Fruit fly (Drosophila melanogaster) whole organism, embryonic: ENCODE measurements around the gene kat80.

ENCODE experiments used
- ATbp ChIP-seq: fragments of 200-800 bp; sonication (Bioruptor generic); optimal IDR thresholded peaks from 2 replicates; lab custom pipeline; 2017; ENCODE audit warnings: missing biosample characterization, mild to moderate bottlenecking, missing genetic modification characterization, missing genetic modification reagents
- Antp ChIP-seq: fragments of 200-800 bp; sonication (Bioruptor generic); optimal IDR thresholded peaks from 3 replicates; lab custom pipeline; 2016; ENCODE audit warnings: missing biosample characterization, missing genetic modification characterization
- Awh ChIP-seq: fragments of 200-800 bp; sonication (Bioruptor generic); IDR thresholded peaks from 2 replicates; pipeline ENCODE4, ENCODE4 v1.3.6; 2022; ENCODE audit warnings: missing biosample characterization, missing genetic modification characterization
- CG10543 ChIP-seq: fragments of 200-800 bp; sonication (Bioruptor generic); optimal IDR thresholded peaks from 3 replicates; lab custom pipeline; 2017; ENCODE audit warnings: missing biosample characterization, mild to moderate bottlenecking, missing genetic modification characterization, moderate library complexity
- CG10565 ChIP-seq: fragments of 200-800 bp; sonication (Bioruptor generic); optimal IDR thresholded peaks from 3 replicates; lab custom pipeline; 2016; ENCODE audit warnings: missing biosample characterization, mild to moderate bottlenecking, missing genetic modification characterization
- CG11085 ChIP-seq: fragments of 200-800 bp; sonication (Bioruptor generic); IDR thresholded peaks from 2 replicates; pipeline ENCODE4 v1.3.6; 2022; ENCODE audit warnings: missing biosample characterization, missing genetic modification characterization
- CG11247 ChIP-seq: fragments of 200-800 bp; sonication (Bioruptor generic); IDR thresholded peaks from 2 replicates; pipeline ENCODE4 v1.3.6; 2022; ENCODE audit warnings: missing biosample characterization, missing genetic modification characterization
- CG11398 ChIP-seq: fragments of 200-800 bp; sonication (Bioruptor generic); optimal IDR thresholded peaks from 2 replicates; lab custom pipeline; 2016; ENCODE audit warnings: missing biosample characterization, missing genetic modification characterization
- CG12104 ChIP-seq: fragments of 200-800 bp; sonication (Bioruptor generic); optimal IDR thresholded peaks from 3 replicates; lab custom pipeline; 2016; ENCODE audit warnings: missing biosample characterization, missing genetic modification characterization
- CG14014 ChIP-seq: fragments of 200-800 bp; sonication (Bioruptor generic); IDR thresholded peaks from 2 replicates; pipeline ENCODE4 v1.3.6; 2022; ENCODE audit warnings: missing biosample characterization, missing genetic modification characterization
- CG1603 ChIP-seq: fragments of 200-800 bp; sonication (Bioruptor generic); optimal IDR thresholded peaks from 2 replicates; lab custom pipeline; 2019; ENCODE audit warnings: missing biosample characterization, mild to moderate bottlenecking, missing genetic modification characterization, moderate library complexity
- CG17359 ChIP-seq: fragments of 200-800 bp; sonication (Bioruptor generic); optimal IDR thresholded peaks from 3 replicates; lab custom pipeline; 2018; ENCODE audit warnings: missing biosample characterization, mild to moderate bottlenecking, missing genetic modification characterization, moderate library complexity
- CG2116 ChIP-seq: fragments of 200-800 bp; sonication (Bioruptor generic); optimal IDR thresholded peaks from 3 replicates; lab custom pipeline; 2018; ENCODE audit warnings: missing biosample characterization, mild to moderate bottlenecking, missing genetic modification characterization
- CG31441 ChIP-seq: fragments of 200-800 bp; sonication (Bioruptor generic); IDR thresholded peaks from 2 replicates; pipeline ENCODE4 v1.3.6; 2022; ENCODE audit warnings: missing biosample characterization, missing genetic modification characterization
- CG32532 ChIP-seq: fragments of 200-800 bp; sonication (Bioruptor generic); IDR thresholded peaks from 2 replicates; pipeline ENCODE4 v1.3.6; 2022; ENCODE audit warnings: missing biosample characterization, missing genetic modification characterization
- CG4404 ChIP-seq: fragments of 200-800 bp; sonication (Bioruptor generic); IDR thresholded peaks from 2 replicates; pipeline ENCODE4 v1.3.6; 2022; ENCODE audit warnings: missing biosample characterization, missing genetic modification characterization
- CG4424 ChIP-seq: fragments of 200-800 bp; sonication (Bioruptor generic); optimal IDR thresholded peaks from 3 replicates; lab custom pipeline; 2016; ENCODE audit warnings: missing biosample characterization, missing genetic modification characterization
- CG5180 ChIP-seq: fragments of 200-800 bp; sonication (Bioruptor generic); optimal IDR thresholded peaks from 3 replicates; lab custom pipeline; 2017; ENCODE audit warnings: missing biosample characterization, missing genetic modification characterization, mild to moderate bottlenecking, moderate library complexity, missing genetic modification reagents
- CG7271 ChIP-seq: fragments of 200-800 bp; sonication (Bioruptor generic); optimal IDR thresholded peaks from 2 replicates; lab custom pipeline; 2018; ENCODE audit warnings: missing biosample characterization, mild to moderate bottlenecking, missing genetic modification characterization, moderate library complexity
- CG8944 ChIP-seq: fragments of 200-800 bp; sonication (Bioruptor generic); optimal IDR thresholded peaks from 3 replicates; lab custom pipeline; 2016; ENCODE audit warnings: missing biosample characterization, missing genetic modification characterization
- CrebB ChIP-seq: fragments of 200-800 bp; sonication (Bioruptor generic); optimal IDR thresholded peaks from 3 replicates; lab custom pipeline; 2018; ENCODE audit warnings: missing biosample characterization, mild to moderate bottlenecking, missing genetic modification characterization
- Fer2 ChIP-seq: fragments of 200-800 bp; sonication (Bioruptor generic); optimal IDR thresholded peaks from 2 replicates; lab custom pipeline; 2018; ENCODE audit warnings: missing biosample characterization, mild to moderate bottlenecking, missing genetic modification characterization, moderate library complexity
- Gug ChIP-seq: fragments of 200-800 bp; sonication (Bioruptor generic); IDR thresholded peaks from 4 replicates; pipeline ENCODE4 v1.3.6; 2022; ENCODE audit warnings: missing biosample characterization, missing genetic modification characterization
- Hand ChIP-seq: fragments of 200-800 bp; sonication (Bioruptor generic); optimal IDR thresholded peaks from 2 replicates; lab custom pipeline; 2017; ENCODE audit warnings: mild to moderate bottlenecking, missing biosample characterization, missing genetic modification reagents, missing genetic modification characterization
- Hey ChIP-seq: fragments of 200-800 bp; sonication (Bioruptor generic); optimal IDR thresholded peaks from 3 replicates; lab custom pipeline; 2018; ENCODE audit warnings: missing biosample characterization, mild to moderate bottlenecking, missing genetic modification characterization
- Hr78 ChIP-seq, 2 experiments: fragments of 200-800 bp in 1 of 2; fragments of >200 bp in 1 of 2; sonication (Bioruptor generic) in 1 of 2; optimal IDR thresholded peaks; 2 replicates each; lab custom pipeline; 2017 to 2019; ENCODE audit warnings: missing biosample characterization in 2 of 2, missing genetic modification characterization in 2 of 2, mild to moderate bottlenecking in 1 of 2, moderate library complexity in 1 of 2
- Kr ChIP-seq: fragments of 200-800 bp; sonication (Bioruptor generic); optimal IDR thresholded peaks from 2 replicates; lab custom pipeline; 2017; ENCODE audit warnings: missing biosample characterization, mild to moderate bottlenecking, missing genetic modification characterization
- Pdp1 ChIP-seq, 2 experiments: fragments of 200-800 bp; sonication (Bioruptor generic); optimal IDR thresholded peaks; 3 replicates each; lab custom pipeline; 2016; ENCODE audit warnings: missing biosample characterization in 2 of 2, missing genetic modification characterization in 2 of 2, mild to moderate bottlenecking in 1 of 2, moderate library complexity in 1 of 2
- Rx ChIP-seq: fragments of 200-800 bp; sonication (Bioruptor generic); IDR thresholded peaks from 2 replicates; pipeline ENCODE4 v1.3.6; 2022; ENCODE audit warnings: missing biosample characterization, missing genetic modification characterization
- Scr ChIP-seq: fragments of 200-800 bp; sonication (Bioruptor generic); IDR thresholded peaks from 2 replicates; pipeline ENCODE4 v1.3.6; 2022; ENCODE audit warnings: missing biosample characterization, missing genetic modification characterization; ENCODE audit not compliant: partially characterized antibody
- Six4 ChIP-seq: fragments of 200-800 bp; sonication (Bioruptor generic); optimal IDR thresholded peaks from 2 replicates; lab custom pipeline; 2016; ENCODE audit warnings: missing biosample characterization, missing genetic modification characterization
- ac ChIP-seq: fragments of 200-800 bp; sonication (Bioruptor generic); optimal IDR thresholded peaks from 3 replicates; lab custom pipeline; 2017; ENCODE audit warnings: missing biosample characterization, mild to moderate bottlenecking, missing genetic modification characterization
- ara ChIP-seq: fragments of 200-800 bp; sonication (Bioruptor generic); IDR thresholded peaks from 2 replicates; pipeline ENCODE4 v1.3.6; 2022; ENCODE audit warnings: missing biosample characterization, missing genetic modification characterization
- ato ChIP-seq: fragments of 200-800 bp; sonication (Bioruptor generic); IDR thresholded peaks from 2 replicates; pipeline ENCODE4 v1.3.6; 2022; ENCODE audit warnings: missing biosample characterization, missing genetic modification characterization; ENCODE audit not compliant: partially characterized antibody
- bbx ChIP-seq: fragments of 200-800 bp; sonication (Bioruptor generic); IDR thresholded peaks from 2 replicates; pipeline ENCODE4 v1.3.6; 2022; ENCODE audit warnings: missing biosample characterization, missing genetic modification characterization; ENCODE audit not compliant: partially characterized antibody
- dmrt99B ChIP-seq: fragments of 200-800 bp; sonication (Bioruptor generic); optimal IDR thresholded peaks from 2 replicates; lab custom pipeline; 2018; ENCODE audit warnings: missing biosample characterization, mild to moderate bottlenecking, missing genetic modification characterization, moderate library complexity
- eve ChIP-seq, 2 experiments: fragments of >200 bp; optimal IDR thresholded peaks; 2 replicates each; lab custom pipeline; 2017; ENCODE audit warnings: missing biosample characterization in 2 of 2, missing genetic modification characterization in 2 of 2
- eyg ChIP-seq: fragments of 200-800 bp; sonication (Bioruptor generic); optimal IDR thresholded peaks from 3 replicates; lab custom pipeline; 2016; ENCODE audit warnings: missing biosample characterization, missing genetic modification characterization
- fd102C ChIP-seq: fragments of 200-800 bp; sonication (Bioruptor generic); optimal IDR thresholded peaks from 2 replicates; lab custom pipeline; 2018; ENCODE audit warnings: missing biosample characterization, mild to moderate bottlenecking, missing genetic modification characterization, moderate library complexity
- her ChIP-seq: fragments of 200-800 bp; sonication (Bioruptor generic); optimal IDR thresholded peaks from 2 replicates; lab custom pipeline; 2016; ENCODE audit warnings: missing biosample characterization, missing genetic modification characterization
- jigr1 ChIP-seq: fragments of 200-800 bp; sonication (Bioruptor generic); IDR thresholded peaks from 3 replicates; pipeline ENCODE4 v1.3.6; 2022; ENCODE audit warnings: missing biosample characterization, missing genetic modification characterization
- lilli ChIP-seq: fragments of 200-800 bp; sonication (Bioruptor generic); optimal IDR thresholded peaks from 3 replicates; lab custom pipeline; 2016; ENCODE audit warnings: missing biosample characterization, missing genetic modification characterization
- mld ChIP-seq: fragments of 200-800 bp; sonication (Bioruptor generic); IDR thresholded peaks from 3 replicates; pipeline ENCODE4 v1.3.6; 2022; ENCODE audit warnings: missing biosample characterization, missing genetic modification characterization; ENCODE audit not compliant: partially characterized antibody
- pho ChIP-seq: fragments of 200-800 bp; sonication (Bioruptor generic); optimal IDR thresholded peaks from 2 replicates; lab custom pipeline; 2016; ENCODE audit warnings: missing biosample characterization, missing genetic modification characterization
- so ChIP-seq: fragments of 200-800 bp; sonication (Bioruptor generic); IDR thresholded peaks from 3 replicates; pipeline ENCODE4 v1.3.6; 2022; ENCODE audit warnings: missing biosample characterization, missing genetic modification characterization
- sqz ChIP-seq: fragments of 200-800 bp; sonication (Bioruptor generic); optimal IDR thresholded peaks from 3 replicates; lab custom pipeline; 2018; ENCODE audit warnings: missing biosample characterization, mild to moderate bottlenecking, missing genetic modification characterization
- tgo ChIP-seq: fragments of 200-800 bp; sonication (Bioruptor generic); IDR thresholded peaks from 3 replicates; pipeline ENCODE4 v1.3.6; 2022; ENCODE audit warnings: missing biosample characterization, missing genetic modification characterization
- z ChIP-seq: fragments of 200-800 bp; sonication (Bioruptor generic); IDR thresholded peaks from 3 replicates; pipeline ENCODE4 v1.3.6; 2022; ENCODE audit warnings: missing biosample characterization, missing genetic modification characterization

Gene kat80

dm6 chrX:16281305-16281704, 5.3 kb upstream of the kat80 start (continued):
- TF ChIP-seq Pdp1 (GFP tag; optimal IDR thresholded peaks at IDR 0.05; lab: Kevin White, UChicago) = peak in 1 of 2 experiments; percentile 44

DNA sequence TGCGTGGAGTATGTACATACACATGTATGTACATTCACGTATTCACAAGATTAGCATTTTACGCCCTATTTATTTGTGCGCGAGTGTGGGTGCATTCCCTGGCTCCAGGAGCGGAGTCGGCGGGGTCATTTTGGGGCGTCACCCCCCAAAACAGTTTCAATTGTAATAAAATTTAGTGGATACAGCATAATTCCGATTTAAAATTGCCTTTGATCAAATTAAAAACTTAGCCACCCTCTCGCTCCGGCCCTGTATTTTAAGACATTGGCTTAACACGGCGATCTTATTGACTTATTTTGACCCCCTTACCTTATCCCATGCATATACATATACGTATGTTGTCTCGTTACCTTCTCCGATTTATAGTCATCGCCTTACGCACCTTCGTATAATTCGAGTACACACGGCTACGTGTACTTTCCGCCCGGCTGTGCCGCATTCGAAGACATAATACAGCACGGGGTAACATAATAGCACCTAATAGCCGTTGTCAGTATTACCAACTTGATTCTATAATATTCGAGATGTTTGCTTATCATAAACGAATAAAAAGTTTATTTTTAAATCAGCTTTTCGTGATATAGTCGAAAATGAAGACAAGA, 3.5 kb upstream of the kat80 start:
- TF ChIP-seq CG1603 (peak; percentile 86), Six4 (GFP tag; lab: Kevin White, UChicago) (peak; percentile 58), CG17359 (tag; lab: Kevin White, UChicago) (peak; percentile 76), Antp (GFP tag; lab: Kevin White, UChicago) (peak; percentile 95), CG2116 (GFP tag; lab: Kevin White, UChicago) (peak; percentile 21), CG32532 (peak; percentile 85), mld (GFP tag; lab: Robert Waterston, UW) (no peak), Hand (GFP tag; lab: Kevin White, UChicago) (no peak), CG14014 (GFP tag; lab: Robert Waterston, UW) (peak; percentile 82), ATbp (GFP tag; lab: Kevin White, UChicago) (peak; percentile 81), tgo (GFP tag; lab: Robert Waterston, UW) (peak; percentile 84), so (GFP tag; lab: Robert Waterston, UW) (peak; percentile 75), ato (GFP tag; lab: Robert Waterston, UW) (no peak), CG5180 (peak; percentile 54), Gug (GFP tag; lab: Robert Waterston, UW) (peak; percentile 97), CG11247 (GFP tag; lab: Robert Waterston, UW) (peak; percentile 83), lilli (GFP tag; lab: Kevin White, UChicago) (peak; percentile 90), her (GFP tag; lab: Kevin White, UChicago) (peak; percentile 45), z (no peak), Awh (peak; percentile 88), Fer2 (tag; lab: Kevin White, UChicago) (peak; percentile 29), sqz (no peak), eyg (GFP tag; lab: Kevin White, UChicago) (peak; percentile 63), CG10565 (GFP tag; lab: Kevin White, UChicago) (peak; percentile 4), CG31441 (GFP tag; lab: Robert Waterston, UW) (peak; percentile 49), fd102C (GFP tag; lab: Kevin White, UChicago) (no peak), pho (GFP tag; lab: Kevin White, UChicago) (peak; percentile 55), dmrt99B (peak; percentile 86), Kr (no peak), CG11085 (GFP tag; lab: Robert Waterston, UW) (peak; percentile 85), CG10543 (peak; percentile 16), jigr1 (peak; percentile 79; the same call in 2 of the 3 replicates), CG7271 (tag; lab: Kevin White, UChicago) (no peak), eve (GFP tag; optimal IDR thresholded peaks at IDR 0.05; lab: Kevin White, UChicago) (peak in 1 of 2 experiments; percentile 84), CG4404 (peak; percentile 91), CG8944 (GFP tag; lab: Kevin White, UChicago) (peak; percentile 86), CG12104 (GFP tag; lab: Kevin White, UChicago) (peak; percentile 44), Rx (GFP tag; lab: Robert Waterston, UW) (peak; percentile 81), Scr (no peak), ac (GFP tag; lab: Kevin White, UChicago) (no peak), Hey (tag; lab: Kevin White, UChicago) (no peak), Hr78 (GFP tag; optimal IDR thresholded peaks at IDR 0.05; lab: Kevin White, UChicago) (peak in 1 of 2 experiments; percentile 45), bbx (GFP tag; lab: Robert Waterston, UW) (peak; percentile 18; the same call in 1 of the 2 replicates), ara (GFP tag; lab: Robert Waterston, UW) (peak; percentile 90), CrebB (tag; lab: Kevin White, UChicago) (peak; percentile 22), CG4424 (GFP tag; lab: Kevin White, UChicago) (peak; percentile 85), CG11398 (peak; percentile 41)
